Fruit fly (Drosophila melanogaster) whole organism, adult: ENCODE results near the gene dib.

ENCODE experiments used
- CG11617 ChIP-seq: fragments of 200-800 bp; sonication (Bioruptor generic); optimal IDR thresholded peaks from 2 replicates; lab custom pipeline; 2017; ENCODE audit warnings: mild to moderate bottlenecking, missing biosample characterization, missing genetic modification reagents, missing genetic modification characterization
- CG12768 ChIP-seq: fragments of 200-800 bp; sonication (Bioruptor generic); optimal IDR thresholded peaks from 2 replicates; lab custom pipeline; 2017; ENCODE audit warnings: missing biosample characterization, missing genetic modification characterization, mild to moderate bottlenecking, moderate library complexity, missing genetic modification reagents
- CG14711 ChIP-seq: fragments of 200-800 bp; sonication (Bioruptor generic); optimal IDR thresholded peaks from 2 replicates; lab custom pipeline; 2018; ENCODE audit warnings: missing biosample characterization, mild to moderate bottlenecking, missing genetic modification characterization, moderate library complexity
- CG1620 ChIP-seq: fragments of 200-800 bp; sonication (Bioruptor generic); optimal IDR thresholded peaks from 2 replicates; lab custom pipeline; 2016; ENCODE audit warnings: missing biosample characterization, missing genetic modification characterization
- CG33017 ChIP-seq: fragments of 200-800 bp; sonication (Bioruptor generic); optimal IDR thresholded peaks from 2 replicates; lab custom pipeline; 2018; ENCODE audit warnings: missing biosample characterization, mild to moderate bottlenecking, missing genetic modification characterization, moderate library complexity
- CG5204 ChIP-seq: fragments of 200-800 bp; sonication (Bioruptor generic); optimal IDR thresholded peaks from 2 replicates; lab custom pipeline; 2016; ENCODE audit warnings: missing biosample characterization, missing genetic modification characterization
- CG7045 ChIP-seq: fragments of 200-800 bp; sonication (Bioruptor generic); optimal IDR thresholded peaks from 2 replicates; lab custom pipeline; 2017; ENCODE audit warnings: missing biosample characterization, mild to moderate bottlenecking, missing genetic modification characterization
- CG7101 ChIP-seq: fragments of 200-800 bp; sonication (Bioruptor generic); optimal IDR thresholded peaks from 2 replicates; lab custom pipeline; 2018; ENCODE audit warnings: missing biosample characterization, mild to moderate bottlenecking, missing genetic modification characterization, moderate library complexity
- Clk ChIP-seq: fragments of 200-800 bp; sonication (Bioruptor generic); optimal IDR thresholded peaks from 2 replicates; lab custom pipeline; 2017; ENCODE audit warnings: missing biosample characterization, missing genetic modification characterization
- Crg-1 ChIP-seq: fragments of 200-800 bp; sonication (Bioruptor generic); optimal IDR thresholded peaks from 2 replicates; lab custom pipeline; 2016; ENCODE audit warnings: missing biosample characterization, missing genetic modification characterization
- Hr96 ChIP-seq: fragments of 200-800 bp; sonication (Bioruptor generic); optimal IDR thresholded peaks from 2 replicates; lab custom pipeline; 2016; ENCODE audit warnings: missing biosample characterization, missing genetic modification characterization
- Mnt ChIP-seq: fragments of 200-800 bp; sonication (Bioruptor generic); optimal IDR thresholded peaks from 2 replicates; lab custom pipeline; 2016; ENCODE audit warnings: missing biosample characterization, mild to moderate bottlenecking, missing genetic modification characterization
- bab1 ChIP-seq: fragments of 200-800 bp; sonication (Bioruptor generic); optimal IDR thresholded peaks from 3 replicates; lab custom pipeline; 2019; ENCODE audit warnings: missing biosample characterization, mild to moderate bottlenecking, missing genetic modification characterization, moderate library complexity
- cic ChIP-seq: fragments of 200-800 bp; sonication (Bioruptor generic); optimal IDR thresholded peaks from 2 replicates; lab custom pipeline; 2017; ENCODE audit warnings: missing biosample characterization, mild to moderate bottlenecking, missing genetic modification characterization, moderate library complexity
- cnc ChIP-seq, 2 experiments: fragments of >200 bp; optimal IDR thresholded peaks; 2 replicates each; lab custom pipeline; 2017
- kay ChIP-seq: fragments of 200-800 bp; sonication (Bioruptor generic); peaks from one replicate; lab custom pipeline; 2016; ENCODE audit warnings: missing biosample characterization, missing genetic modification characterization, borderline replicate concordance
- ovo ChIP-seq: fragments of 200-800 bp; sonication (Bioruptor generic); optimal IDR thresholded peaks from 2 replicates; lab custom pipeline; 2016; ENCODE audit warnings: missing biosample characterization, missing genetic modification characterization
- pad ChIP-seq: fragments of 200-800 bp; sonication (Bioruptor generic); optimal IDR thresholded peaks from 3 replicates; lab custom pipeline; 2017; ENCODE audit warnings: missing biosample characterization, missing genetic modification characterization, mild to moderate bottlenecking, moderate library complexity, missing genetic modification reagents
- tj ChIP-seq: fragments of 200-800 bp; sonication (Bioruptor generic); optimal IDR thresholded peaks from 3 replicates; lab custom pipeline; 2017; ENCODE audit warnings: missing biosample characterization, mild to moderate bottlenecking, missing genetic modification characterization, moderate library complexity
- toe ChIP-seq: fragments of 200-800 bp; sonication (Bioruptor generic); optimal IDR thresholded peaks from 2 replicates; lab custom pipeline; 2016; ENCODE audit warnings: missing biosample characterization, missing genetic modification characterization

Gene dib

DNA sequence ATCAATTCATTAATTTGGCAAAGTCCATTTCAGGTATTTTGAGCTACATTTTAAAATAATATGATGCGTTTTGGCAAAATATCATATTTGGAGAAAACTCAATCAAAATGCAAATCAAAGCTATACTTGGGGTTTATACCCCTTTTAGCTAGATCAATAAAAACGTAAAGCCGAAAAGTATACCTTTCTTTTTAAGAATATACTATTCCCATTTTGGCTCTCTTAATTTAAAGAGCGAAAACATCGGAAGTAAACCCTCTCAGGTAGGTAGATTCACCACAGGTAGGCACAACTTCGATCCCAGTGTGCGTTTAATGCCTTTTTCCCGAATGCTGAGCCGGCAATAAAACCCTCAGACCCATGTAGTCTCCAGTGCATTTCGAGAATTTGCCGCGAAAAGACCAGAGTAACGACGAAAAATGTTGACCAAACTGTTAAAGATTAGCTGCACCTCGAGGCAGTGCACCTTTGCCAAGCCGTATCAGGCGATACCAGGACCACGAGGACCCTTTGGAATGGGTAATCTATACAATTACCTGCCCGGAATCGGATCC is at the start of gene dib:
Gene dib, plus strand, starts transcription at position 372 of the 554 bp plus-strand sequence.
- TF ChIP-seq ovo (no peak), pad (GFP tag; lab: Kevin White, UChicago) (peak; percentile 73), tj (peak; percentile 91), CG33017 (tag; lab: Kevin White, UChicago) (no peak), bab1 (peak; percentile 47)

DNA sequence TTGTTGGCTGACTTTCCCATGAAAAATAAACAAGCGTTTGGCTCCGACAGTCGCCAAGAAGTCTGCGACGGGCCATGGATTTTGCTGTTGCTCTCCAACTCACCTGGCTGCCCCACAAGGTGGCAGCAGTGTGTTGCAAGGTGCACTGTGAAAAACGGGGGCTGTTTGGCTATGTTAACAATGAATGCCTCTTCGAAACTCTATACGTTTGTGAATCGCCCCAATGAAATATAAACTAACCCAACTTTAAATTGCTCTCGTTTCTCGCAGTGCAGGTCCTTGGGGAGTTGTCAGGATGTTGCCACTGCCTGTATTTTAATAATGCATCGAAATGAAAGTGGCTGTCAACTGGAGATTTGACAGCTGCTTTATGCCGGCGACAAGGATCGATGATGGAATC is 47.7 kb upstream of the dib start:
- TF ChIP-seq CG5204 (GFP tag; lab: Kevin White, UChicago): no peak
- no peak for TF ChIP-seq CG1620
- no peak for TF ChIP-seq Mnt
- TF ChIP-seq toe (GFP tag; lab: Kevin White, UChicago): no peak
- no peak for TF ChIP-seq CG7101
- TF ChIP-seq Clk (GFP tag; lab: Kevin White, UChicago): no peak
- TF ChIP-seq pad (GFP tag; lab: Kevin White, UChicago): no peak
- no peak for TF ChIP-seq Crg-1 (GFP tag; lab: Kevin White, UChicago)

DNA sequence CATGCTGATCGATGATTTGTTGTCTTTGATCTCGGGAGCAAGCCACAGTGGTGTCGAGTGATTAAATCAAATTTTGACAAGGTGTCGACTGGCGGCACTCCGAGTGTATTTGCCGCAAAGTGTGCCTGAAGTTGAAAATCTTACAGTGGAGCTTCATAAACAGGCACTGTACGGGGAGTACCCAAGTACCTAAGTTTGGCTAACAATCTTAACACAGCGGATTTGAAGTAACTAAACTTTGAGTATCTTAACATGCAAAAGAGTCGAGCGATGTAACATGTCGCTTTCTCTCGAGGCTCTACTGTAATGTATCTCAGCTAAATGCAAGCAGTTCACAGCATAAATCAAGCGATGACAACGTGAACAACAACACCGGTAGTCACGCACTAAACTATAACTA is 45.3 kb upstream of the dib start:
- TF ChIP-seq pad (GFP tag; lab: Kevin White, UChicago) (no peak), tj (no peak), bab1 (no peak), toe (GFP tag; lab: Kevin White, UChicago) (no peak), CG12768 (GFP tag; lab: Kevin White, UChicago) (no peak), Clk (GFP tag; lab: Kevin White, UChicago) (no peak), CG1620 (no peak), Crg-1 (GFP tag; lab: Kevin White, UChicago) (no peak), kay (GFP tag; lab: Kevin White, UChicago) (no peak), ovo (no peak), CG5204 (GFP tag; lab: Kevin White, UChicago) (no peak), Hr96 (GFP tag; lab: Kevin White, UChicago) (no peak), CG11617 (GFP tag; lab: Kevin White, UChicago) (no peak), Mnt (no peak), CG33017 (tag; lab: Kevin White, UChicago) (no peak), cnc (optimal IDR thresholded peaks at IDR 0.05; lab: Kevin White, UChicago) (no peak), CG7045 (GFP tag; lab: Kevin White, UChicago) (no peak)

DNA sequence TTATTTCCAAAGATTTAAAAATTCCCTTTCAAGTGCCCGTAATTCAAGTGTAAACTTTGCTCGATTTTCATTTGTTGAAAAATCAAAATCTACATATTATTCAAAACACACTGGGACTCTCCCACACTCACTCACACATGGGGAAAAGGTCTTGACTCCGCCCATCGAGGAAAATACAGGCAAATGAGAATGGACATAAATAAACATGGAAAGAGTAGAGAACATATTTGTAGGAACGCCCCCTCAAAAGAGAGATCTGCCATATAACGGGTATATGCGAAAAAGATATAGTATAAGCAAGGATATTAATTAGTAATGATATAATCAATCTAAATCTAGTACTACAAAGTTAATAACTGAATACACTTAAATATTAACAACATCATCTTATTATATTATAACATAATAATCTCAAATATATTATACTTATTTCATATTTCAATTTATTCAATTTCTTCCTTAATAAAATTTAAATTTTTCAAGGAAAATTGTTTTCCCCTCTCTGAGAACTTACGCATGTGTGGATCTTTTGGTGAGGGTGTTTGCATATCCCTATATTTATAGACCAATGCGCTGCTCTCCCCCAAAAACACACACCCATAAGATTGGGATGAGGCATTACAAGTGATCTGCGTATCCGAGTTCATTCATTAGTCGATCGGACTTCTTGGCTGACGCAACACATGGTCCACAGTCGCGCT is 43.7 kb upstream of the dib start, which contains the start of gene FoxL1:
Gene FoxL1, plus strand, starts transcription at position 651 of the 701 bp plus-strand sequence.
- TF ChIP-seq tj: no peak
- no peak for TF ChIP-seq kay (GFP tag; lab: Kevin White, UChicago)
- TF ChIP-seq CG5204 (GFP tag; lab: Kevin White, UChicago): no peak
- no peak for TF ChIP-seq cic (GFP tag; lab: Kevin White, UChicago)
- TF ChIP-seq CG7045 (GFP tag; lab: Kevin White, UChicago): no peak
- no peak for TF ChIP-seq CG14711
- TF ChIP-seq Crg-1 (GFP tag; lab: Kevin White, UChicago): no peak
- TF ChIP-seq toe (GFP tag; lab: Kevin White, UChicago): no peak
- no peak for TF ChIP-seq CG12768 (GFP tag; lab: Kevin White, UChicago)
- TF ChIP-seq CG1620: no peak
- no peak for TF ChIP-seq Hr96 (GFP tag; lab: Kevin White, UChicago)
- TF ChIP-seq Mnt: no peak
- TF ChIP-seq Clk (GFP tag; lab: Kevin White, UChicago): no peak
- no peak for TF ChIP-seq CG33017 (tag; lab: Kevin White, UChicago)

DNA sequence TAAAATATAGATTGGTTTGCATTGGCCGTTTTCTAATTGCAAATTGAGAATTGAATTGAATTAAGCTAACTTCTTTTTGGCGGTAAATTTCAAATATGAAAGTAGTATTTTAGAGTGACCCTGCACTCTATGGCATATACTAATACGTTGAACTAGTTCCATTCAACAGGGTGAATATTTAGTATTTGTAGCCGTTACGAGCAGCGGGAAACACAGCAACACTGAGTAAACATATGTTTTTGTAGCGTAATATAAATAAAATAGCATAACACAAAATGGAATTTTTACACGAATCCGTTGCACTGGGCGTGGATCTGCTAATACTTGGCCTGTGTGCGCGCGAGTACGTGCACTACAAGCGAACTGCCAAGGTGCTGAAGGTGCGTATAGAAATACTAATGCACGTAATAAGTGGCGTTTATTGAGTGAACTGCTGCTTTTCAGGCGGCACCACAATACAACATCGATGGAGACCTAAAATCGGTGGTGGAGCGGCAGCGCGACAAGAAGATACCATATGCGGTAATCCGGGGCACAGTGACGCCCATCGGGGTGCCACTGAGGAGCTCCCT is 40.7 kb upstream of the dib start, which contains the start of gene Mul1:
Gene Mul1, plus strand, starts transcription at position 198 of the 572 bp plus-strand sequence.
- TF ChIP-seq cic (GFP tag; lab: Kevin White, UChicago) (peak; percentile 13), bab1 (peak; percentile 31), CG7045 (GFP tag; lab: Kevin White, UChicago) (no peak), CG14711 (peak; percentile 15)

DNA sequence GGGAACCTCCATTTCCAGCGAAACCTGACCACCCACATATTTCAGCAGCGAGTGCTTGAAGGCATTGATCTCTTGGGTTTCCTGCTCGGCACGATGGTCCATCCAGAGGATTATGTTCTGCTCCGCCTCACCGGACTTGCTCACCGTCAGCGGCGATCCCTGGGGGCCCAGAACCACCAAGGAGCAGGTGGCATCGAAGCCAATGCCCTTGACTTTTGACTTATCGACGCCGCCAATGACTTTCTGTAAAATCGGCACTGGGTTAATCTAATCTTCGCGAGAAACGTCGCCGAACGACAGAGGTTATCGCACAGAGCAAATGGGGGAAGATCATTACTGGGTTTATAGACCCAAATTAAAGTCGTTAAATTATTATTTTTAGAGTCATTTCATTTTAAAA is 37.6 kb upstream of the dib start:
- TF ChIP-seq ovo (no peak), CG33017 (tag; lab: Kevin White, UChicago) (no peak), CG7045 (GFP tag; lab: Kevin White, UChicago) (no peak), Mnt (no peak)
